Fruit fly (Drosophila melanogaster) whole organism, wandering third instar larva: ENCODE results near the gene CG32939.
A peak's percentile ranks its signal among the peaks of the same experiment; 100 is the strongest.

Source experiments
- Abd-B ChIP-seq: fragments of >200 bp; optimal IDR thresholded peaks from 2 replicates; lab custom pipeline; 2017; ENCODE audit warnings: missing biosample characterization, missing genetic modification characterization
- CG32264 ChIP-seq: fragments of 200-800 bp; sonication (Bioruptor generic); optimal IDR thresholded peaks from 2 replicates; lab custom pipeline; 2016; ENCODE audit warnings: missing biosample characterization, missing genetic modification characterization
- CG9705 ChIP-seq: fragments of 200-800 bp; sonication (Bioruptor generic); optimal IDR thresholded peaks from 2 replicates; lab custom pipeline; 2018; ENCODE audit warnings: missing biosample characterization, mild to moderate bottlenecking, missing genetic modification characterization
- CrebA ChIP-seq: fragments of 200-800 bp; sonication (Bioruptor generic); optimal IDR thresholded peaks from 2 replicates; lab custom pipeline; 2016; ENCODE audit warnings: missing biosample characterization, mild to moderate bottlenecking, missing genetic modification characterization, borderline replicate concordance
- Dfd ChIP-seq: fragments of >200 bp; optimal IDR thresholded peaks from 2 replicates; lab custom pipeline; 2017; ENCODE audit warnings: missing biosample characterization, missing genetic modification characterization
- Dif ChIP-seq: fragments of 200-275, 200-300 bp; sonication (Bioruptor generic); optimal IDR thresholded peaks from 2 replicates; lab custom pipeline; 2018; ENCODE audit warnings: missing biosample characterization, missing genetic modification characterization; ENCODE audit not compliant: partially characterized antibody
- GATAd ChIP-seq: sonication (Bioruptor generic); optimal IDR thresholded peaks from 2 replicates; lab custom pipeline; 2016; ENCODE audit warnings: missing biosample characterization, missing genetic modification characterization
- HLH106 ChIP-seq: fragments of 200-800 bp; optimal IDR thresholded peaks from 3 replicates; lab custom pipeline; 2019; ENCODE audit warnings: missing biosample characterization, mild to moderate bottlenecking, missing genetic modification characterization, moderate library complexity
- Hnf4 ChIP-seq: fragments of 200-800 bp; sonication (Bioruptor generic); optimal IDR thresholded peaks from 2 replicates; lab custom pipeline; 2016; ENCODE audit warnings: missing biosample characterization, mild to moderate bottlenecking, missing genetic modification characterization
- Hr78 ChIP-seq: fragments of >200 bp; optimal IDR thresholded peaks from 2 replicates; lab custom pipeline; 2017; ENCODE audit warnings: missing biosample characterization, missing genetic modification characterization
- Hr83 ChIP-seq: fragments of 200-300 bp; sonication (Bioruptor generic); optimal IDR thresholded peaks from 2 replicates; lab custom pipeline; 2016; ENCODE audit warnings: missing biosample characterization, mild to moderate bottlenecking, missing genetic modification characterization, moderate library complexity; ENCODE audit not compliant: poor library complexity, severe bottlenecking
- Jra ChIP-seq: sonication (Bioruptor generic); optimal IDR thresholded peaks from 2 replicates; lab custom pipeline; 2016; ENCODE audit warnings: missing biosample characterization, missing genetic modification characterization
- Mio ChIP-seq: sonication (Bioruptor generic); optimal IDR thresholded peaks from 2 replicates; lab custom pipeline; 2016; ENCODE audit warnings: missing biosample characterization, missing genetic modification characterization
- Myc ChIP-seq: fragments of >200 bp; optimal IDR thresholded peaks from 2 replicates; lab custom pipeline; 2017
- N ChIP-seq: fragments of >200 bp; optimal IDR thresholded peaks from 2 replicates; lab custom pipeline; 2018; ENCODE audit warnings: missing biosample characterization, missing external identifiers, missing genetic modification characterization
- OdsH ChIP-seq: fragments of 200-800 bp; sonication (Bioruptor generic); optimal IDR thresholded peaks from 2 replicates; lab custom pipeline; 2016; ENCODE audit warnings: missing biosample characterization, mild to moderate bottlenecking, missing genetic modification characterization
- Rel ChIP-seq, 2 experiments: fragments of 200-800 bp; sonication (Bioruptor generic) in 1 of 2; optimal IDR thresholded peaks; 2 replicates in 1 of 2; 3 replicates in 1 of 2; lab custom pipeline; 2016 to 2019; ENCODE audit warnings: mild to moderate bottlenecking in 2 of 2, missing biosample characterization in 2 of 2, missing genetic modification characterization in 2 of 2, moderate library complexity in 1 of 2
- Sp1 ChIP-seq: fragments of 200-800 bp; sonication (Bioruptor generic); optimal IDR thresholded peaks from 3 replicates; lab custom pipeline; 2019; ENCODE audit warnings: missing biosample characterization, mild to moderate bottlenecking, missing genetic modification characterization, moderate library complexity
- Vsx2 ChIP-seq: fragments of 200-300, 225-300 bp; sonication (Bioruptor generic); optimal IDR thresholded peaks from 2 replicates; lab custom pipeline; 2018; ENCODE audit warnings: missing biosample characterization, missing genetic modification characterization; ENCODE audit not compliant: partially characterized antibody
- br ChIP-seq: fragments of 200-800 bp; sonication (Bioruptor generic); optimal IDR thresholded peaks from 2 replicates; lab custom pipeline; 2016; ENCODE audit warnings: missing biosample characterization, missing genetic modification characterization
- brk ChIP-seq: fragments of 200-800 bp; sonication (Bioruptor generic); optimal IDR thresholded peaks from 2 replicates; lab custom pipeline; 2016; ENCODE audit warnings: missing biosample characterization, mild to moderate bottlenecking, missing genetic modification characterization
- dl ChIP-seq, 2 experiments: fragments of 175-275, 200-275 bp in 1 of 2; fragments of 200-275 bp in 1 of 2; sonication (Bioruptor generic); optimal IDR thresholded peaks; lab custom pipeline; 2018; ENCODE audit warnings: mild to moderate bottlenecking in 2 of 2, missing biosample characterization in 2 of 2, missing genetic modification characterization in 2 of 2, moderate library complexity in 2 of 2; ENCODE audit not compliant: partially characterized antibody in 2 of 2, insufficient read depth in 1 of 2
- dmrt93B ChIP-seq: fragments of 200-800 bp; sonication (Bioruptor generic); optimal IDR thresholded peaks from 2 replicates; lab custom pipeline; 2018; ENCODE audit warnings: missing biosample characterization, mild to moderate bottlenecking, missing genetic modification characterization
- dsf ChIP-seq: sonication (Bioruptor generic); optimal IDR thresholded peaks from 2 replicates; lab custom pipeline; 2016; ENCODE audit warnings: missing biosample characterization, missing genetic modification characterization, borderline replicate concordance
- ey ChIP-seq: fragments of 200-800 bp; sonication (Bioruptor generic); optimal IDR thresholded peaks from 2 replicates; lab custom pipeline; 2016; ENCODE audit warnings: missing biosample characterization, missing genetic modification characterization
- foxo ChIP-seq, 2 experiments: fragments of 200-800 bp; sonication (Bioruptor generic); optimal IDR thresholded peaks; 2 replicates in 1 of 2; 3 replicates in 1 of 2; lab custom pipeline; 2016 to 2017; ENCODE audit warnings: missing biosample characterization in 2 of 2, missing genetic modification characterization in 2 of 2
- fru ChIP-seq: fragments of 200-800 bp; sonication (Bioruptor generic); optimal IDR thresholded peaks from 3 replicates; lab custom pipeline; 2016; ENCODE audit warnings: missing biosample characterization, mild to moderate bottlenecking, missing genetic modification characterization
- h ChIP-seq: fragments of 200-800 bp; sonication (Bioruptor generic); optimal IDR thresholded peaks from 3 replicates; lab custom pipeline; 2016; ENCODE audit warnings: missing biosample characterization, mild to moderate bottlenecking, missing genetic modification characterization
- jim ChIP-seq: fragments of 175-275, 200-325 bp; sonication (Bioruptor generic); optimal IDR thresholded peaks from 2 replicates; lab custom pipeline; 2016; ENCODE audit warnings: missing biosample characterization, mild to moderate bottlenecking, missing genetic modification characterization
- lola ChIP-seq: fragments of >200 bp; optimal IDR thresholded peaks from 2 replicates; lab custom pipeline; 2017; ENCODE audit warnings: missing biosample characterization, missing genetic modification characterization
- pan ChIP-seq: fragments of >200 bp; optimal IDR thresholded peaks from 2 replicates; lab custom pipeline; 2017
- psq ChIP-seq: fragments of 200-800 bp; sonication (Bioruptor generic); optimal IDR thresholded peaks from 3 replicates; lab custom pipeline; 2017; ENCODE audit warnings: missing biosample characterization, mild to moderate bottlenecking, missing genetic modification characterization, moderate library complexity
- rgr ChIP-seq: fragments of 200-800 bp; sonication (Bioruptor generic); optimal IDR thresholded peaks from 3 replicates; lab custom pipeline; 2016; ENCODE audit warnings: missing biosample characterization, mild to moderate bottlenecking, missing genetic modification characterization
- sage ChIP-seq: fragments of 200-800 bp; sonication (Bioruptor generic); optimal IDR thresholded peaks from 2 replicates; lab custom pipeline; 2016; ENCODE audit warnings: missing biosample characterization, mild to moderate bottlenecking, missing genetic modification characterization
- sv ChIP-seq: fragments of 200-800 bp; sonication (Bioruptor generic); optimal IDR thresholded peaks from 3 replicates; lab custom pipeline; 2016; ENCODE audit warnings: missing biosample characterization, missing genetic modification characterization
- tai ChIP-seq: sonication (Bioruptor generic); optimal IDR thresholded peaks from 2 replicates; lab custom pipeline; 2016; ENCODE audit warnings: missing biosample characterization, missing genetic modification characterization
- usp ChIP-seq: fragments of >200 bp; optimal IDR thresholded peaks from 2 replicates; lab custom pipeline; 2017; ENCODE audit warnings: missing biosample characterization, missing genetic modification characterization
- woc ChIP-seq: sonication (Bioruptor generic); optimal IDR thresholded peaks from 2 replicates; lab custom pipeline; 2016; ENCODE audit warnings: missing biosample characterization, mild to moderate bottlenecking, missing genetic modification characterization

Gene CG32939

DNA sequence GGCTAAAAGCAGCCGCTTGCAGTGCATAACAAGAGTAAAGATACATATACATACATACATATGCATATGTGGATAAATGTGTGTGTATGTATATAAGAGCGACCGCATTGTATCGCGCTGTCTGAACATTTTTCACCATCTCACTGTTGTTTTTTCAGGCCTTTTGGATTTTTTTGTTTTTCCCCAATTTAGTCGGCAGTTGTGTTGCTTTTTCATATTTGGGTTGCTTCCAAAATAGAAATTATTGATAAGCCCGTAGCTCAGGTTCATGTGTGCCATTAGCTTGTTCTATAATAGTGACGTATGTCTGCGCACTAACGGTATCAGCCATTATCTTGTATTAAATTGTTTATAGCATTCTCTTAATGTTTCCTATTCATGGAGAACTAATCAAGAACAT is 7.6 kb downstream of the CG32939 start:
- no peak for TF ChIP-seq sage (GFP tag; lab: Kevin White, UChicago)
- no peak for TF ChIP-seq HLH106 (tag; lab: Kevin White, UChicago)
- TF ChIP-seq Rel (GFP tag; optimal IDR thresholded peaks at IDR 0.05; lab: Kevin White, UChicago), result no peak
- peak; percentile 96 for TF ChIP-seq Rel (tag; optimal IDR thresholded peaks at IDR 0.05; lab: Kevin White, UChicago)

DNA sequence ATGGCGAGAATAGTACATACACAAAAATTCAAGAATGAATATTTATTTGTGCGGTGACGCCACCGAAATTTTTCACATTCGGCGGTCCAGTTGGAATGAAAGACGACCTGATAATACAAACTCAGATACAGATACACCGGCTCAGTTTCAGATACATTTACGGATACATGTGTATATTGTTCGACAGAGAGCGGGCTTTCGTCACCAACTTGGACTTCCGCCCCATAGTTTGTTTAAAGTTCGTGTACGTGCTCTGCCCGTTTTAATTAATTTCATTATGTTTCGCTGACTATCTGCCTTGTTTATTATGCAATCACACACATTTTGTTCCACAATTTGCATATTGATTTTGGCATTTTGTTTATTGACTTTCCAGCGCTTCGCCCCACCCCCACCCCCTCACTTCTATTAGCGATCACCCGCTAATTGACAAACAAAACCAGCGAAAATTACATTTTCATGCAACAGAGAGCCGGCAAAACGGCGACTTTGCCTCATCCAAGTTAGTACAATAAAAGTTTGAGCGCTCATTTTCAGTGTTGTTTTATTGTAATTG is 8.3 kb downstream of the CG32939 start:
- TF ChIP-seq lola (GFP tag; lab: Kevin White, UChicago) (no peak), dmrt93B (GFP tag; lab: Kevin White, UChicago) (peak; percentile 3), rgr (peak; percentile 62), CrebA (GFP tag; lab: Kevin White, UChicago) (no peak), foxo (GFP tag; optimal IDR thresholded peaks at IDR 0.05; lab: Kevin White, UChicago) (peak in 1 of 2 experiments; percentile 7), br (GFP tag; lab: Kevin White, UChicago) (no peak), jim (GFP tag; lab: Kevin White, UChicago) (no peak), Abd-B (GFP tag; lab: Kevin White, UChicago) (no peak), Sp1 (GFP tag; lab: Kevin White, UChicago) (peak; percentile 5), Myc (lab: Kevin White, UChicago) (no peak), Hr83 (peak; percentile 23), Jra (peak; percentile 1), CG32264 (GFP tag; lab: Kevin White, UChicago) (no peak), CG9705 (GFP tag; lab: Kevin White, UChicago) (no peak), Mio (GFP tag; lab: Kevin White, UChicago) (no peak), Vsx2 (GFP tag; lab: Kevin White, UChicago) (no peak), sage (GFP tag; lab: Kevin White, UChicago) (no peak), N (GFP tag; lab: Kevin White, UChicago) (no peak), usp (no peak), GATAd (no peak), sv (no peak), OdsH (GFP tag; lab: Kevin White, UChicago) (peak; percentile 56), HLH106 (tag; lab: Kevin White, UChicago) (peak; percentile 22), dl (GFP tag; optimal IDR thresholded peaks at IDR 0.05; lab: Kevin White, UChicago; ENCODE audit: insufficient read depth in 1 of 2, partially characterized antibody in 2 of 2) (no peak), Dfd (GFP tag; lab: Kevin White, UChicago) (no peak), Rel (GFP tag; optimal IDR thresholded peaks at IDR 0.05; lab: Kevin White, UChicago) (no peak), Rel (tag; optimal IDR thresholded peaks at IDR 0.05; lab: Kevin White, UChicago) (no peak), dsf (no peak), fru (GFP tag; lab: Kevin White, UChicago) (no peak), Hnf4 (GFP tag; lab: Kevin White, UChicago) (no peak), h (peak; percentile 42), psq (GFP tag; lab: Kevin White, UChicago) (no peak), Hr78 (no peak), Dif (GFP tag; lab: Kevin White, UChicago) (no peak), ey (no peak), woc (GFP tag; lab: Kevin White, UChicago) (no peak), tai (GFP tag; lab: Kevin White, UChicago) (no peak), brk (GFP tag; lab: Kevin White, UChicago) (no peak), pan (no peak)

- TF ChIP-seq rgr (peak; percentile 23), sv (no peak), sage (GFP tag; lab: Kevin White, UChicago) (peak; percentile 22)
These were observed 9.0 kb downstream of the CG32939 start for dm6 chr3R:9701897-9702296.
